Worm (Caenorhabditis elegans): Measurements from ENCODE around the gene K10D2.8.

The K10D2.8 gene

DNA sequence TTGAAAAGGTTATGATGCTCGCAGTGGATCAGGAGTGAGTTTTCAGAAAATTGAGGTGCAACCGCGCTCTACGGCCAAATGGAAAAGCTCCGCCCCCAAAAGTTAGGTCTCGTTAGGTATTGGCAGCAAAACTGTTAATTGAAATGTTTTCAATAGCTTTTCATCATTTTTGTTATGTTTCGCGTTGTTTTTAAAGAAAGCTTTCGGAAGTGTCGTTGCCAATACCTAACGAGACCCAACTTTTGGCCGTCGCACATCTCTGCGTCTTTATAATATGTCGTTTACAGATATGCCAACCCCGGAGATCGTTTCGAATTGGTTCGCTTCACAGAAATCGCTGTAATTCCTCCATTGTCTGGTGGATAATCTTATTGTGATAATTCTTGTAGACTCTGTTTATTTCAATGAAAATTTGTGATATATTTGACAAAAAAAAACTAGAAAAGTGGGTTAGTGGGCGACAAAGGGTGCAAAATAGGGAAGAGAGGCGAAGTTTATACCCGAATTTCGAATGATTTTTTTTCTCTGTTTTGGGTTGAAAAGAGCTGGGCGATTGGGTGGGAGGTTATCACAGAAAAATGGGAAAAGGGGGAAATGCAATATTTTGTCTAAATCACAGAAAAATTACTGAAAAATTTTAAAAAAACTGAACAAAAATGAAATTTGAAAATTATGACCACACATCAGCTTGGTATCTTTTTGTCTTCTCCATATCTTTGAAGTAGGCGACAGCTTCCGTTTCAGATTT, 7.9 kb downstream of the K10D2.8 start:
- TF ChIP-seq nfyb-1 (GFP tag; IDR thresholded peaks at IDR 0.05) = peak; percentile 83
- peak; percentile 8 for TF ChIP-seq tbp1 (GFP tag; optimal IDR thresholded peaks at IDR 0.05)
- TF ChIP-seq tlf-1 (GFP tag; optimal IDR thresholded peaks at IDR 0.05) = peak; percentile 69
- peak; percentile 27; the same call in 1 of the 2 replicates for TF ChIP-seq dox-1 (GFP tag; IDR thresholded peaks at IDR 0.05)
- no peak for TF ChIP-seq snpc-1.3 (tag; optimal IDR thresholded peaks at IDR 0.05; ENCODE audit: insufficient read depth)
- TF ChIP-seq T07F8.4 (tag; optimal IDR thresholded peaks at IDR 0.05) = no peak
- TF ChIP-seq ekl-4 (GFP tag; IDR thresholded peaks at IDR 0.05) = peak; percentile 56; the same call in 1 of the 2 replicates
- TF ChIP-seq bed-2 (GFP tag; IDR thresholded peaks at IDR 0.05) = no peak
- peak; percentile 50 for TF ChIP-seq lin-40 (tag; optimal IDR thresholded peaks at IDR 0.05)
- peak; percentile 28 for TF ChIP-seq lin-54 (GFP tag; optimal IDR thresholded peaks at IDR 0.05)
- 0 out of 2 replicates have a peak, but pooled peaks have one; percentile 57 for TF ChIP-seq madf-3 (GFP tag; IDR thresholded peaks at IDR 0.05)
- TF ChIP-seq chd-7 (tag; optimal IDR thresholded peaks at IDR 0.05) = peak; percentile 61
- TF ChIP-seq snpc-4 (GFP tag; optimal IDR thresholded peaks at IDR 0.05) = no peak
- TF ChIP-seq snpc-4 (tag; optimal IDR thresholded peaks at IDR 0.05) = no peak
- peak; percentile 77 for TF ChIP-seq Y53G8AR.9 (GFP tag; conservative IDR thresholded peaks at IDR 0.05)
- peak; percentile 91 for TF ChIP-seq repo-1 (tag; optimal IDR thresholded peaks at IDR 0.05)
- no peak for TF ChIP-seq F22D6.2 (tag; optimal IDR thresholded peaks at IDR 0.05)
- TF ChIP-seq F52B5.7 (tag; optimal IDR thresholded peaks at IDR 0.05) = peak; percentile 11
- peak; percentile 58 for TF ChIP-seq athp-1 (tag; optimal IDR thresholded peaks at IDR 0.05)
- TF ChIP-seq lir-1 (GFP tag; conservative IDR thresholded peaks at IDR 0.05) = no peak
- TF ChIP-seq let-607 (tag; optimal IDR thresholded peaks at IDR 0.05) = peak in 1 of 2 experiments; percentile 20
- peak; percentile 25 for TF ChIP-seq ceh-27 (GFP tag; optimal IDR thresholded peaks at IDR 0.05)
- TF ChIP-seq Y56A3A.18 (GFP tag; IDR thresholded peaks at IDR 0.05) = peak; percentile 56; the same call in 1 of the 2 replicates
- TF ChIP-seq lsy-27 (tag; optimal IDR thresholded peaks at IDR 0.05; ENCODE audit: borderline replicate concordance, insufficient read depth) = no peak
- peak; percentile 87 for TF ChIP-seq nhr-90 (tag; optimal IDR thresholded peaks at IDR 0.05)
- TF ChIP-seq lin-26 (GFP tag; IDR thresholded peaks at IDR 0.05) = peak; percentile 62; the same call in 1 of the 2 replicates
- TF ChIP-seq ztf-3 (GFP tag; optimal IDR thresholded peaks at IDR 0.05) = no peak
- TF ChIP-seq nhr-27 (tag; optimal IDR thresholded peaks at IDR 0.05) = no peak
- 0 out of 2 replicates have a peak, but pooled peaks have one; percentile 12 for TF ChIP-seq cebp-1 (GFP tag; IDR thresholded peaks at IDR 0.05)
- TF ChIP-seq cebp-1 (tag; optimal IDR thresholded peaks at IDR 0.05) = peak; percentile 68
- peak; percentile 75 for TF ChIP-seq mcd-1 (GFP tag; IDR thresholded peaks at IDR 0.05)
- peak; percentile 11 for TF ChIP-seq gei-17 (GFP tag; optimal IDR thresholded peaks at IDR 0.05)
- no peak for TF ChIP-seq F57C9.4 (tag; optimal IDR thresholded peaks at IDR 0.05)
- TF ChIP-seq F23B12.7 (tag; optimal IDR thresholded peaks at IDR 0.05; ENCODE audit: insufficient read depth) = peak; percentile 18
- 0 out of 2 replicates have a peak, but pooled peaks have one; percentile 20 for TF ChIP-seq Y95B8A.8 (GFP tag; IDR thresholded peaks at IDR 0.05)
- peak; percentile 11 for TF ChIP-seq zim-3 (tag; optimal IDR thresholded peaks at IDR 0.05)
- no peak for TF ChIP-seq hlh-26 (GFP tag; conservative IDR thresholded peaks at IDR 0.05)
- no peak for TF ChIP-seq mes-4 (tag; optimal IDR thresholded peaks at IDR 0.05)
- peak; percentile 26; the same call in 1 of the 2 replicates for TF ChIP-seq hmg-1.2 (GFP tag; IDR thresholded peaks at IDR 0.05)
- TF ChIP-seq sea-2 (GFP tag; IDR thresholded peaks at IDR 0.05) = no peak
- peak; percentile 73 for TF ChIP-seq atf-7 (tag; optimal IDR thresholded peaks at IDR 0.05)
- peak; percentile 45 for TF ChIP-seq ZK185.1 (tag; optimal IDR thresholded peaks at IDR 0.05; ENCODE audit: poor library complexity, severe bottlenecking)
- no peak for TF ChIP-seq Y53F4B.3 (GFP tag; IDR thresholded peaks at IDR 0.05)
- no peak for TF ChIP-seq ama-1 (optimal IDR thresholded peaks at IDR 0.05)
- TF ChIP-seq ama-1 (GFP tag; optimal IDR thresholded peaks at IDR 0.05) = peak in 1 of 2 experiments; percentile 4
- TF ChIP-seq nhr-80 (tag; optimal IDR thresholded peaks at IDR 0.05) = peak; percentile 42
- TF ChIP-seq aptf-3 (GFP tag; IDR thresholded peaks at IDR 0.05) = peak; percentile 7; the same call in 1 of the 2 replicates
